Worm (Caenorhabditis elegans): ENCODE results near the gene F46G10.2.

F46G10.2 gene

DNA sequence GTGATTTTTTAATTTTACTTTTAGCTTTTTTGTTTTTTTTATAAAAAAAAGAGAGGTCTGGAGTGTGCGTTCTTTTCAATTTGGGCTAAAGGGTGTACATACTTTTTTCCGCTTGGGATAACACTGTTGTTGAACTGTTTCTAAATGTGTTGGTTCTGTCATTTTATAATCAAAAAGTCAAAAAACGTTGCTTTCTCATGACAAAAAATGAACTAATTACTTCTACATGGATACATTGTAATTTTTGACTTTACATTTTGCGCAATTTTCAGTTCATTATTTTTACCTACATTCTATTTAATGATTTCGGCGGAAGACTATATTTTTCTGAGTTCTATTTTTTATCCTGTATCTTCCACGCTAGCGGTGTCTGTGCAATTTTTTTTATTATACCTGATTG, 31.3 kb upstream of the F46G10.2 start, which contains the start of gene srd-38:
Gene srd-38 (plus strand): TSS at position 301 of the 400 bp plus-strand sequence.
- TF ChIP-seq ceh-82 (tag; optimal IDR thresholded peaks at IDR 0.05) (no peak), pag-3 (tag; optimal IDR thresholded peaks at IDR 0.05; ENCODE audit: borderline replicate concordance, insufficient read depth) (no peak), ceh-8 (GFP tag; optimal IDR thresholded peaks at IDR 0.05) (no peak), nhr-71 (tag; optimal IDR thresholded peaks at IDR 0.05) (no peak), lin-39 (tag; optimal IDR thresholded peaks at IDR 0.05) (no peak), aha-1 (tag; optimal IDR thresholded peaks at IDR 0.05) (no peak), grh-1 (GFP tag; IDR thresholded peaks at IDR 0.05) (no peak), lin-35 (GFP tag; optimal IDR thresholded peaks at IDR 0.05) (no peak), unc-98 (GFP tag; IDR thresholded peaks at IDR 0.05) (no peak), lin-13 (GFP tag; optimal IDR thresholded peaks at IDR 0.05) (no peak), fkh-4 (tag; optimal IDR thresholded peaks at IDR 0.05; ENCODE audit: borderline replicate concordance) (no peak), pax-3 (tag; optimal IDR thresholded peaks at IDR 0.05) (no peak), tbx-2 (tag; optimal IDR thresholded peaks at IDR 0.05) (no peak), unc-130 (tag; optimal IDR thresholded peaks at IDR 0.05) (no peak), dpl-1 (GFP tag; optimal IDR thresholded peaks at IDR 0.05) (no peak), ztf-4 (tag; optimal IDR thresholded peaks at IDR 0.05) (no peak), sup-37 (GFP tag; optimal IDR thresholded peaks at IDR 0.05) (no peak), lsy-2 (tag; optimal IDR thresholded peaks at IDR 0.05) (no peak), alr-1 (tag; optimal IDR thresholded peaks at IDR 0.05; ENCODE audit: borderline replicate concordance) (no peak)

DNA sequence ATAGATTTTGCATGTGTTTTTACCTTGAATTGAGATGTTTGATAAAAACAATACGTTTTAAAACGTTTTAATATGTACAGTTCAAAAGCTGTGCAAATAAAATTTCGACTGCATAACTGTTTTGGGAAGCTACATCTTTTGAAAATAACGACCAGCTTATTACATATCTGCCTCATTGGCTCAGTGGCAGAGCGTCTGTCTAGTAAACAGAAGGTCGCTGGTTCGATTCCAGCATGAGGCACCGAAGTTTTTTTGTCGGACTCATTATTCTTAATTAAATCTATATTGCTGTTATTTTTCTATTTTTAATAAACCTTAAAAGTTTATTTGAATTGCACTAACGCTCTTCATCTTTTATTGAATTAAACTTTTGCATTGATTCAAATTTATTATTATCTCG, 29.7 kb upstream of the F46G10.2 start:
- TF ChIP-seq nhr-85 (tag) (no peak), lin-13 (GFP tag; optimal IDR thresholded peaks at IDR 0.05) (no peak), hlh-4 (tag; optimal IDR thresholded peaks at IDR 0.05) (no peak)

DNA sequence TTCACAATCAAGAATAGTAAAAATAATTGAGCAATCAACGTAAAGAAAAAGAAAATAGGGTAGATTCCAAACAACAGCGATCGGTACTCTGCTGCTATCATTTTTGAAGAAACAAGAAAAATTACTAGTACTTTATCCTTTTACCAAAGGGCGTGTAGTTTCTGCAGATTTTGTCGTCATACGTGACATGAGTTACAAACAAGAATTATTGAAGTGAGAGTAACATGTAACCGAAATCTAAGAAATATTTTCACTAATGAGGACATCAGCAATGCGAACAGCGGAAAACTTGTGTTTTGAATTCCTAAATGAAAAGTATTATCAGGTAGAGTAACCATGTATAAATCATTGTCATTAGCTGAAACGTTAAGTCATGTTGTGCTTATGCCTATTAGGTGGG, 28.1 kb upstream of the F46G10.2 start, which contains the start of gene srd-36:
Gene srd-36 (minus strand): TSS at position 101 of the 400 bp plus-strand sequence.
- TF ChIP-seq C04F5.9 (tag; optimal IDR thresholded peaks at IDR 0.05) (no peak), jun-1 (tag; optimal IDR thresholded peaks at IDR 0.05) (no peak), alr-1 (tag; optimal IDR thresholded peaks at IDR 0.05; ENCODE audit: borderline replicate concordance) (no peak), lin-35 (GFP tag; optimal IDR thresholded peaks at IDR 0.05) (no peak), dsc-1 (tag; optimal IDR thresholded peaks at IDR 0.05) (no peak), unc-98 (GFP tag; IDR thresholded peaks at IDR 0.05) (no peak), nhr-237 (tag; optimal IDR thresholded peaks at IDR 0.05) (no peak), rnt-1 (tag; optimal IDR thresholded peaks at IDR 0.05) (no peak)

DNA sequence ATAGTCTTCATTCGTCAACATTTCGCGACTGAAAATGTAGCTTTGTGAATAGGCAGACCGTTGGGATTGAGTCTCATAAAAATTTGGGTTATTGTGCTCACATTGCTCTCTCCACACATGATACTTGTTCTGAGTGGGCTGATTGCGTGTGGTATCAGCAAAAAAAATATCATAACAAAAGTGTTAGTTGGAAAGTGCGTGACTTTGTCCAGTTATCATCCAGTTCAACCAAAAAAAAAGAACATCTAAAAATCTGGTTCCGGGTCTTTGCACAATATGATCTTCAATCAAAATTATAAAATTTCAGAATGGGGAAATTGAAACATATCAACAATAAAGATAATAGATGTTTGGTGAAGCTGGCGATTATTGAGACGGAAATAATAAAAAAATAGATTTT, 22.3 kb upstream of the F46G10.2 start, which contains the start of gene srd-39:
Gene srd-39 (minus strand): TSS at position 101 of the 400 bp plus-strand sequence.
- TF ChIP-seq efl-1 (optimal IDR thresholded peaks at IDR 0.05): no peak
- TF ChIP-seq efl-1 (GFP tag; optimal IDR thresholded peaks at IDR 0.05 in 1 of 2): peak in 1 of 2 experiments; percentile 74
- TF ChIP-seq lsy-2 (tag; optimal IDR thresholded peaks at IDR 0.05): no peak
- no peak for TF ChIP-seq unc-130 (tag; optimal IDR thresholded peaks at IDR 0.05)
- TF ChIP-seq nhr-90 (tag; optimal IDR thresholded peaks at IDR 0.05; ENCODE audit: poor library complexity): no peak
- TF ChIP-seq vab-15 (tag; optimal IDR thresholded peaks at IDR 0.05): no peak
- TF ChIP-seq ceh-90 (tag; optimal IDR thresholded peaks at IDR 0.05): no peak
- no peak for TF ChIP-seq fkh-8 (tag; optimal IDR thresholded peaks at IDR 0.05)
- no peak for TF ChIP-seq C34B4.2 (tag; optimal IDR thresholded peaks at IDR 0.05)

DNA sequence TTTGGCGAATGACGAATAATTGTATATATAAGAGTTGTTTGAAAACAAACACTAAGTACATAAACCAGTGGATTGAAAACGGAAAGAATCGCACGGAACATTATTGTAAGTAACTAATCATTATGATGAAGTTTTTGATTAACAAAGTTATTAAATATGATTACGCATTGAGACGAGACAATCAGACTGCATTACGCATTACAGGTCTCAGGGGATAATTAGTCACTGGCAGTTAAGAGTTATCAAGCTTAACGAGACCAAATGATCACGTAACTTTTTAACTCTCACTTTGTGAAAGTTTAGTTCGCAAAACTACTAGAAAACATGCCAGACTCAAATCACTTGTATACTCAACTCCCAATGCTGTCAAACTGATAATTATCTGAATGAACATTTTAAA, 19.4 kb upstream of the F46G10.2 start, which contains the start of gene srd-42:
Gene srd-42 (minus strand): TSS at position 101 of the 400 bp plus-strand sequence.
- TF ChIP-seq ceh-8 (GFP tag; optimal IDR thresholded peaks at IDR 0.05): peak; percentile 69
- no peak for TF ChIP-seq hlh-4 (tag; optimal IDR thresholded peaks at IDR 0.05)
- TF ChIP-seq mef-2 (tag; optimal IDR thresholded peaks at IDR 0.05): no peak
- no peak for TF ChIP-seq nhr-84 (tag; optimal IDR thresholded peaks at IDR 0.05)
- no peak for TF ChIP-seq nhr-20 (tag; optimal IDR thresholded peaks at IDR 0.05)
- no peak for TF ChIP-seq rnt-1 (tag; optimal IDR thresholded peaks at IDR 0.05)

Measured in whole organism, L1 larva.